Worm (Caenorhabditis elegans) whole organism, midembryonic: ENCODE measurements around the gene pan-1.

Experiments used
- T22C8.4 ChIP-seq: fragments of 200-800 bp; sonication (Bioruptor generic); IDR thresholded peaks from 2 replicates; pipeline ENCODE4 v1.3.6; 2022; ENCODE audit warnings: missing genetic modification characterization, missing compliant biosample characterization
- cog-1 ChIP-seq: sonication (generic microtip); optimal IDR thresholded peaks from 2 replicates; lab custom pipeline; 2016; ENCODE audit warnings: missing genetic modification characterization, missing compliant biosample characterization
- flt-1 ChIP-seq: fragments of 200-800 bp; sonication (Bioruptor generic); IDR thresholded peaks from 2 replicates; pipeline ENCODE4 v1.3.6; 2022; ENCODE audit warnings: missing genetic modification characterization, missing compliant biosample characterization
- klf-2 ChIP-seq: fragments of 200-800 bp; sonication (Bioruptor generic); conservative IDR thresholded peaks from 2 replicates; pipeline ENCODE4 v1.3.6; 2022; ENCODE audit warnings: missing genetic modification reagents, missing genetic modification characterization, missing compliant biosample characterization
- med-1 ChIP-seq: sonication (generic microtip); optimal IDR thresholded peaks from 2 replicates; lab custom pipeline; 2017; ENCODE audit warnings: missing genetic modification characterization, mild to moderate bottlenecking, missing compliant biosample characterization, antibody characterized with exemption, missing genetic modification reagents; ENCODE audit not compliant: insufficient read depth
- ref-1 ChIP-seq: fragments of 200-800 bp; sonication (Bioruptor generic); conservative IDR thresholded peaks from 2 replicates; pipeline ENCODE4 v1.3.6; 2022; ENCODE audit warnings: missing genetic modification reagents, missing genetic modification characterization, missing compliant biosample characterization
- tab-1 ChIP-seq: fragments of 200-800 bp; sonication (Bioruptor generic); IDR thresholded peaks from 2 replicates; pipeline ENCODE4 v1.3.6; 2022; ENCODE audit warnings: missing genetic modification characterization, missing compliant biosample characterization
- ztf-23 ChIP-seq: fragments of 200-800 bp; sonication (Bioruptor generic); IDR thresholded peaks from 2 replicates; pipeline ENCODE4 v1.3.6; 2022; ENCODE audit warnings: missing genetic modification reagents, missing genetic modification characterization, missing compliant biosample characterization
- ztf-29 ChIP-seq: fragments of 200-800 bp; sonication (Bioruptor generic); IDR thresholded peaks from 2 replicates; pipeline ENCODE4 v1.3.6; 2022; ENCODE audit warnings: missing genetic modification reagents, missing genetic modification characterization, missing compliant biosample characterization

The pan-1 gene

ce11 chrIII:4568030-4568429 is 5.5 kb downstream of the pan-1 start, which contains the start of gene mlcd-1:
TSS of gene mlcd-1 (minus strand) at chrIII:4568130.
- TF ChIP-seq cog-1 (no peak), tab-1 (GFP tag; lab: Robert Waterston, UW) (no peak), flt-1 (no peak), T22C8.4 (no peak), klf-2 (GFP tag; lab: Robert Waterston, UW) (no peak), ztf-29 (GFP tag; lab: Robert Waterston, UW) (no peak), med-1 (GFP tag; lab: Kevin White, UChicago) (no peak), ztf-23 (GFP tag; lab: Robert Waterston, UW) (no peak), ref-1 (GFP tag; lab: Robert Waterston, UW) (no peak)

- peak; percentile 97 for TF ChIP-seq klf-2 (GFP tag; lab: Robert Waterston, UW)
- TF ChIP-seq tab-1 (GFP tag; lab: Robert Waterston, UW) = peak; percentile 99
- TF ChIP-seq flt-1 = peak; percentile 98
- peak; percentile 89 for TF ChIP-seq cog-1
- peak; percentile 92 for TF ChIP-seq T22C8.4
- peak; percentile 100 for TF ChIP-seq med-1 (GFP tag; lab: Kevin White, UChicago)
- TF ChIP-seq ref-1 (GFP tag; lab: Robert Waterston, UW) = peak; percentile 97
- peak; percentile 98 for TF ChIP-seq ztf-23 (GFP tag; lab: Robert Waterston, UW)
- TF ChIP-seq ztf-29 (GFP tag; lab: Robert Waterston, UW) = peak; percentile 96
These were observed 5.9 kb downstream of the pan-1 start, which contains the start of gene idhg-1 for ce11 chrIII:4568455-4568854. TSS of gene idhg-1 (plus strand) at chrIII:4568797.

ce11 chrIII:4578385-4578903 is 15.9 kb downstream of the pan-1 start, which contains the start of the genes sel-5 and wdr-48:
TSS of gene sel-5 (minus strand) at chrIII:4578437.
TSS of gene wdr-48 (plus strand) at chrIII:4578853.
- no peak for TF ChIP-seq klf-2 (GFP tag; lab: Robert Waterston, UW)
- TF ChIP-seq ztf-29 (GFP tag; lab: Robert Waterston, UW) = no peak
- TF ChIP-seq cog-1 = peak; percentile 12
- no peak for TF ChIP-seq ztf-23 (GFP tag; lab: Robert Waterston, UW)
- TF ChIP-seq med-1 (GFP tag; lab: Kevin White, UChicago) = peak; percentile 5
- TF ChIP-seq tab-1 (GFP tag; lab: Robert Waterston, UW) = no peak
- TF ChIP-seq ref-1 (GFP tag; lab: Robert Waterston, UW) = no peak
- TF ChIP-seq flt-1 = no peak
- no peak for TF ChIP-seq T22C8.4

ce11 chrIII:4581495-4581894 is 19.0 kb downstream of the pan-1 start, which contains the start of gene F35G12.12:
TSS of gene F35G12.12 (plus strand) at chrIII:4581795.
- TF ChIP-seq klf-2 (GFP tag; lab: Robert Waterston, UW) = no peak
- TF ChIP-seq cog-1 = no peak

ce11 chrIII:4584068-4584566 is 21.6 kb downstream of the pan-1 start, which contains the start of gene F35G12.5:
TSS of gene F35G12.5 (plus strand) at chrIII:4584118.
- TF ChIP-seq ztf-29 (GFP tag; lab: Robert Waterston, UW) (no peak), flt-1 (no peak), T22C8.4 (no peak), cog-1 (no peak), med-1 (GFP tag; lab: Kevin White, UChicago) (no peak), ref-1 (GFP tag; lab: Robert Waterston, UW) (no peak), klf-2 (GFP tag; lab: Robert Waterston, UW) (no peak), tab-1 (GFP tag; lab: Robert Waterston, UW) (no peak), ztf-23 (GFP tag; lab: Robert Waterston, UW) (no peak)

ce11 chrIII:4587177-4587576 is 24.6 kb downstream of the pan-1 start, which contains the start of the genes F35G12.7 and smc-4:
TSS of gene F35G12.7 (minus strand) at chrIII:4587330.
TSS of gene smc-4 (plus strand) at chrIII:4587501.
- TF ChIP-seq ztf-29 (GFP tag; lab: Robert Waterston, UW) = no peak
- no peak for TF ChIP-seq klf-2 (GFP tag; lab: Robert Waterston, UW)
- peak; percentile 34; the same call in 1 of the 2 replicates for TF ChIP-seq ztf-23 (GFP tag; lab: Robert Waterston, UW)
- no peak for TF ChIP-seq tab-1 (GFP tag; lab: Robert Waterston, UW)
- 0 out of 2 replicates have a peak, but pooled peaks have one; percentile 20 for TF ChIP-seq T22C8.4
- TF ChIP-seq med-1 (GFP tag; lab: Kevin White, UChicago) = no peak

- TF ChIP-seq ref-1 (GFP tag; lab: Robert Waterston, UW) (no peak), ztf-23 (GFP tag; lab: Robert Waterston, UW) (no peak), flt-1 (no peak), T22C8.4 (no peak), cog-1 (no peak), tab-1 (GFP tag; lab: Robert Waterston, UW) (no peak), ztf-29 (GFP tag; lab: Robert Waterston, UW) (no peak), klf-2 (GFP tag; lab: Robert Waterston, UW) (no peak), med-1 (GFP tag; lab: Kevin White, UChicago) (no peak)
These were observed 30.7 kb downstream of the pan-1 start, which contains the start of gene erh-2 for ce11 chrIII:4593098-4593697. TSS of gene erh-2 (plus strand) at chrIII:4593231.

ce11 chrIII:4594324-4594723 is 31.8 kb downstream of the pan-1 start, which contains the start of gene apc-11:
TSS of gene apc-11 (minus strand) at chrIII:4594424.
- no peak for TF ChIP-seq med-1 (GFP tag; lab: Kevin White, UChicago)

- TF ChIP-seq T22C8.4 (no peak), med-1 (GFP tag; lab: Kevin White, UChicago) (no peak), cog-1 (no peak), ztf-29 (GFP tag; lab: Robert Waterston, UW) (no peak), tab-1 (GFP tag; lab: Robert Waterston, UW) (no peak), klf-2 (GFP tag; lab: Robert Waterston, UW) (no peak), flt-1 (no peak)
These were observed 32.4 kb downstream of the pan-1 start for ce11 chrIII:4594762-4595523.
